Fruit fly (Drosophila melanogaster) whole organism, prepupa: ENCODE data around the gene CG17660.

Experiments used
- CG6163 ChIP-seq: fragments of 200-800 bp; sonication (Bioruptor generic); IDR thresholded peaks from 3 replicates; pipeline ENCODE4 v1.3.6; 2022; ENCODE audit warnings: missing biosample characterization, missing genetic modification characterization
- CG8632 ChIP-seq: fragments of 200-800 bp; sonication (Bioruptor generic); optimal IDR thresholded peaks from 3 replicates; lab custom pipeline; 2016; ENCODE audit warnings: missing biosample characterization, missing genetic modification characterization
- CG9139 ChIP-seq: fragments of 200-800 bp; sonication (Bioruptor generic); optimal IDR thresholded peaks from 3 replicates; lab custom pipeline; 2017; ENCODE audit warnings: missing biosample characterization, mild to moderate bottlenecking, missing genetic modification characterization
- Hr4 ChIP-seq: fragments of 200-800 bp; sonication (Bioruptor generic); optimal IDR thresholded peaks from 3 replicates; lab custom pipeline; 2016; ENCODE audit warnings: missing biosample characterization, missing genetic modification characterization
- Sox15 ChIP-seq: fragments of 200-800 bp; sonication (Bioruptor generic); optimal IDR thresholded peaks from 3 replicates; lab custom pipeline; 2016; ENCODE audit warnings: missing biosample characterization, missing genetic modification characterization
- ss ChIP-seq, 2 experiments: fragments of 200-800 bp; sonication (Bioruptor generic); optimal IDR thresholded peaks; 2 replicates in 1 of 2; 3 replicates in 1 of 2; lab custom pipeline; 2017 to 2018; ENCODE audit warnings: mild to moderate bottlenecking in 2 of 2, missing biosample characterization in 2 of 2, missing genetic modification characterization in 2 of 2, moderate library complexity in 1 of 2

- TF ChIP-seq CG8632 (GFP tag; lab: Kevin White, UChicago), result no peak
- no peak for TF ChIP-seq Hr4 (GFP tag; lab: Kevin White, UChicago)
- no peak for TF ChIP-seq Sox15 (GFP tag; lab: Kevin White, UChicago)
- TF ChIP-seq CG9139 (GFP tag; lab: Kevin White, UChicago), result no peak
- peak; percentile 3 to 55 for TF ChIP-seq ss (GFP tag; optimal IDR thresholded peaks at IDR 0.05; lab: Kevin White, UChicago)
- TF ChIP-seq CG6163, result peak; percentile 42; the same call in 1 of the 3 replicates
These were observed 40.7 kb downstream of the CG17660 start for dm6 chr2L:1669316-1670027.
